Worm (Caenorhabditis elegans) whole organism, early embryonic: ENCODE data around the gene sri-78.

Source experiments
- aly-1 ChIP-seq: sonication (generic microtip); optimal IDR thresholded peaks from 2 replicates; lab custom pipeline; 2016; ENCODE audit warnings: missing genetic modification characterization, missing compliant biosample characterization
- ama-1 ChIP-seq: fragments of 150-350 bp; optimal IDR thresholded peaks from 2 replicates; lab custom pipeline; 2014
- ceh-13 ChIP-seq: fragments of 200-800 bp; sonication (Bioruptor generic); optimal IDR thresholded peaks from 2 replicates; lab custom pipeline; 2018; ENCODE audit warnings: mild to moderate bottlenecking, missing genetic modification characterization, missing compliant biosample characterization
- ceh-36 ChIP-seq: sonication (generic microtip); optimal IDR thresholded peaks from 2 replicates; lab custom pipeline; 2016; ENCODE audit warnings: missing genetic modification characterization, inconsistent platforms, missing compliant biosample characterization
- hmbx-1 ChIP-seq: sonication (generic microtip); optimal IDR thresholded peaks from 2 replicates; lab custom pipeline; 2016; ENCODE audit warnings: mild to moderate bottlenecking, missing genetic modification characterization, missing compliant biosample characterization

ce11 chrII:3222686-3223085, 37.7 kb downstream of the sri-78 start, which contains the start of gene ZC239.13:
- no peak for TF ChIP-seq aly-1 (tag; lab: Kevin White, UChicago)
- no peak for TF ChIP-seq ama-1 (lab: Kevin White, UChicago)
- no peak for TF ChIP-seq hmbx-1 (tag; lab: Kevin White, UChicago)
- TF ChIP-seq ceh-36 (tag; lab: Kevin White, UChicago) = no peak
- no peak for TF ChIP-seq ceh-13 (GFP tag; lab: Kevin White, UChicago)
